Fruit fly (Drosophila melanogaster) whole organism, embryonic: ENCODE results near the gene hkb.

Source experiments
- B-H2 ChIP-seq: fragments of 200-800 bp; sonication (Bioruptor generic); optimal IDR thresholded peaks from 2 replicates; lab custom pipeline; 2018; ENCODE audit warnings: missing biosample characterization, mild to moderate bottlenecking, missing genetic modification characterization
- CG10462 ChIP-seq: fragments of 200-800 bp; sonication (Bioruptor generic); optimal IDR thresholded peaks from 2 replicates; lab custom pipeline; 2016; ENCODE audit warnings: missing biosample characterization, missing genetic modification characterization
- CG12071 ChIP-seq: fragments of 200-800 bp; sonication (Bioruptor generic); optimal IDR thresholded peaks from 3 replicates; lab custom pipeline; 2018; ENCODE audit warnings: missing biosample characterization, mild to moderate bottlenecking, missing genetic modification characterization
- CG13123 ChIP-seq: fragments of 200-800 bp; sonication (Bioruptor generic); optimal IDR thresholded peaks from 2 replicates; lab custom pipeline; 2016; ENCODE audit warnings: missing biosample characterization, missing genetic modification characterization
- CG14014 ChIP-seq: fragments of 200-800 bp; sonication (Bioruptor generic); IDR thresholded peaks from 2 replicates; pipeline ENCODE4 v1.3.6; 2022; ENCODE audit warnings: missing biosample characterization, missing genetic modification characterization
- CG15479 ChIP-seq: fragments of 200-800 bp; sonication (Bioruptor generic); optimal IDR thresholded peaks from 3 replicates; lab custom pipeline; 2019; ENCODE audit warnings: missing biosample characterization, mild to moderate bottlenecking, missing genetic modification characterization, moderate library complexity
- CG17829 ChIP-seq: fragments of 200-800 bp; optimal IDR thresholded peaks from 2 replicates; lab custom pipeline; 2019; ENCODE audit warnings: missing biosample characterization, mild to moderate bottlenecking, missing genetic modification characterization, moderate library complexity
- CG18011 ChIP-seq: fragments of 200-800 bp; sonication (Bioruptor generic); optimal IDR thresholded peaks from 2 replicates; lab custom pipeline; 2017; ENCODE audit warnings: missing biosample characterization, missing genetic modification characterization, mild to moderate bottlenecking, moderate library complexity, missing genotype
- CG2678 ChIP-seq: fragments of 200-800 bp; sonication (Bioruptor generic); optimal IDR thresholded peaks from 3 replicates; lab custom pipeline; 2019; ENCODE audit warnings: missing biosample characterization, mild to moderate bottlenecking, missing genetic modification characterization, moderate library complexity
- CG32767 ChIP-seq: fragments of 200-800 bp; sonication (Bioruptor generic); IDR thresholded peaks from 2 replicates; pipeline ENCODE4 v1.3.6; 2022; ENCODE audit warnings: missing biosample characterization, missing genetic modification characterization
- CG33557 ChIP-seq: fragments of 200-800 bp; sonication (Bioruptor generic); optimal IDR thresholded peaks from 2 replicates; lab custom pipeline; 2019; ENCODE audit warnings: missing biosample characterization, mild to moderate bottlenecking, missing genetic modification characterization, moderate library complexity
- CG3726 ChIP-seq: fragments of 200-800 bp; sonication (Bioruptor generic); IDR thresholded peaks from 3 replicates; pipeline ENCODE4, ENCODE4 v1.3.6; 2022; ENCODE audit warnings: missing biosample characterization, missing genetic modification characterization
- CG3995 ChIP-seq: fragments of 200-800 bp; sonication (Bioruptor generic); optimal IDR thresholded peaks from 3 replicates; lab custom pipeline; 2016; ENCODE audit warnings: missing biosample characterization, missing genetic modification characterization
- CG6791 ChIP-seq: fragments of 200-800 bp; sonication (Bioruptor generic); IDR thresholded peaks from 3 replicates; pipeline ENCODE4 v1.3.6; 2022; ENCODE audit warnings: missing biosample characterization, missing genetic modification characterization; ENCODE audit not compliant: partially characterized antibody
- CG7556 ChIP-seq: fragments of 200-800 bp; sonication (Bioruptor generic); optimal IDR thresholded peaks from 2 replicates; lab custom pipeline; 2017; ENCODE audit warnings: missing biosample characterization, mild to moderate bottlenecking, missing genetic modification characterization
- CG7745 ChIP-seq: fragments of 200-800 bp; sonication (Bioruptor generic); optimal IDR thresholded peaks from 2 replicates; lab custom pipeline; 2018; ENCODE audit warnings: missing biosample characterization, mild to moderate bottlenecking, missing genetic modification characterization, moderate library complexity
- Camta ChIP-seq: fragments of 200-800 bp; sonication (Bioruptor generic); optimal IDR thresholded peaks from 2 replicates; lab custom pipeline; 2016; ENCODE audit warnings: missing biosample characterization, missing genetic modification characterization
- D ChIP-seq, 2 experiments: fragments of 200-800 bp in 1 of 2; fragments of >200 bp in 1 of 2; sonication (Bioruptor generic) in 1 of 2; optimal IDR thresholded peaks; 2 replicates in 1 of 2; 3 replicates in 1 of 2; lab custom pipeline; 2017; ENCODE audit warnings: mild to moderate bottlenecking in 1 of 2, missing biosample characterization in 1 of 2, missing genetic modification characterization in 1 of 2, missing genetic modification reagents in 1 of 2
- Dp ChIP-seq: fragments of 200-800 bp; sonication (Bioruptor generic); optimal IDR thresholded peaks from 2 replicates; lab custom pipeline; 2018; ENCODE audit warnings: missing biosample characterization, mild to moderate bottlenecking, missing genetic modification characterization, moderate library complexity
- E2f2 ChIP-seq: fragments of 200-800 bp; sonication (Bioruptor generic); IDR thresholded peaks from 2 replicates; pipeline ENCODE4 v1.3.6; 2022; ENCODE audit warnings: missing biosample characterization, missing genetic modification characterization
- H15 ChIP-seq: fragments of 200-800 bp; sonication (Bioruptor generic); IDR thresholded peaks from 3 replicates; pipeline ENCODE4 v1.3.6; 2022; ENCODE audit warnings: missing biosample characterization, missing genetic modification characterization
- HLH3B ChIP-seq: fragments of 200-800 bp; sonication (Bioruptor generic); IDR thresholded peaks from 2 replicates; pipeline ENCODE4 v1.3.6; 2022; ENCODE audit warnings: missing biosample characterization, missing genetic modification characterization
- Nf-YB ChIP-seq: fragments of 200-800 bp; sonication (Bioruptor generic); optimal IDR thresholded peaks from 3 replicates; lab custom pipeline; 2019; ENCODE audit warnings: missing biosample characterization, mild to moderate bottlenecking, missing genetic modification characterization, moderate library complexity
- Nf-YC ChIP-seq: fragments of 200-800 bp; optimal IDR thresholded peaks from 3 replicates; lab custom pipeline; 2019; ENCODE audit warnings: missing biosample characterization, mild to moderate bottlenecking, missing genetic modification characterization, moderate library complexity
- Optix ChIP-seq: fragments of 200-800 bp; sonication (Bioruptor generic); IDR thresholded peaks from 3 replicates; pipeline ENCODE4 v1.3.6; 2022; ENCODE audit warnings: missing biosample characterization, missing genetic modification characterization
- btn ChIP-seq: fragments of 200-800 bp; sonication (Bioruptor generic); optimal IDR thresholded peaks from 2 replicates; lab custom pipeline; 2016; ENCODE audit warnings: missing biosample characterization, missing genetic modification characterization
- cg ChIP-seq: fragments of 200-800 bp; sonication (Bioruptor generic); optimal IDR thresholded peaks from 3 replicates; lab custom pipeline; 2019; ENCODE audit warnings: missing biosample characterization, mild to moderate bottlenecking, missing genetic modification characterization, moderate library complexity
- dmrt99B ChIP-seq: fragments of 200-800 bp; sonication (Bioruptor generic); optimal IDR thresholded peaks from 2 replicates; lab custom pipeline; 2018; ENCODE audit warnings: missing biosample characterization, mild to moderate bottlenecking, missing genetic modification characterization, moderate library complexity
- ewg ChIP-seq: fragments of 200-800 bp; sonication (Bioruptor generic); optimal IDR thresholded peaks from 3 replicates; lab custom pipeline; 2017; ENCODE audit warnings: mild to moderate bottlenecking, missing biosample characterization, missing genetic modification reagents, missing genetic modification characterization
- eyg ChIP-seq: fragments of 200-800 bp; sonication (Bioruptor generic); optimal IDR thresholded peaks from 3 replicates; lab custom pipeline; 2016; ENCODE audit warnings: missing biosample characterization, missing genetic modification characterization
- gsb-n ChIP-seq: fragments of 200-800 bp; sonication (Bioruptor generic); optimal IDR thresholded peaks from 3 replicates; lab custom pipeline; 2018; ENCODE audit warnings: missing biosample characterization, mild to moderate bottlenecking, missing genetic modification characterization
- gt ChIP-seq: fragments of 200-800 bp; sonication (Bioruptor generic); IDR thresholded peaks from 2 replicates; pipeline ENCODE4 v1.3.6; 2022; ENCODE audit warnings: missing biosample characterization, missing genetic modification characterization
- hkb ChIP-seq, 2 experiments: fragments of 200-800 bp in 1 of 2; fragments of >200 bp in 1 of 2; sonication (Bioruptor generic) in 1 of 2; IDR thresholded peaks in 1 of 2; optimal IDR thresholded peaks in 1 of 2; 2 replicates each; pipeline versions ENCODE4 v1.3.6 to Lab custom; 2017 to 2022; ENCODE audit warnings: missing biosample characterization in 1 of 2, missing genetic modification characterization in 1 of 2
- lbe ChIP-seq: fragments of 200-800 bp; sonication (Bioruptor generic); optimal IDR thresholded peaks from 2 replicates; lab custom pipeline; 2016; ENCODE audit warnings: missing biosample characterization, mild to moderate bottlenecking, missing genetic modification characterization
- lola ChIP-seq, 3 experiments: fragments of >200 bp in 2 of 3; fragments of 200-800 bp in 1 of 3; sonication (Bioruptor generic) in 1 of 3; optimal IDR thresholded peaks; 2 replicates each; lab custom pipeline; 2017 to 2019; ENCODE audit warnings: missing biosample characterization in 3 of 3, missing genetic modification characterization in 3 of 3, mild to moderate bottlenecking in 1 of 3, moderate library complexity in 1 of 3
- pho ChIP-seq: fragments of 200-800 bp; sonication (Bioruptor generic); optimal IDR thresholded peaks from 2 replicates; lab custom pipeline; 2016; ENCODE audit warnings: missing biosample characterization, missing genetic modification characterization
- pita ChIP-seq: fragments of 200-800 bp; sonication (Bioruptor generic); optimal IDR thresholded peaks from 2 replicates; lab custom pipeline; 2017; ENCODE audit warnings: missing biosample characterization, mild to moderate bottlenecking, missing genetic modification characterization
- pum ChIP-seq: fragments of 200-800 bp; sonication (Bioruptor generic); optimal IDR thresholded peaks from 2 replicates; lab custom pipeline; 2016; ENCODE audit warnings: missing biosample characterization, missing genetic modification characterization
- pzg ChIP-seq: fragments of 200-800 bp; sonication (Bioruptor generic); optimal IDR thresholded peaks from 3 replicates; lab custom pipeline; 2018; ENCODE audit warnings: missing biosample characterization, mild to moderate bottlenecking, missing genetic modification characterization, moderate library complexity
- scrt ChIP-seq: fragments of 200-800 bp; sonication (Bioruptor generic); optimal IDR thresholded peaks from 2 replicates; lab custom pipeline; 2018; ENCODE audit warnings: missing biosample characterization, mild to moderate bottlenecking, missing genetic modification characterization, moderate library complexity
- seq ChIP-seq: fragments of 200-800 bp; sonication (Bioruptor generic); IDR thresholded peaks from 2 replicates; pipeline ENCODE4 v1.3.6; 2022; ENCODE audit warnings: missing biosample characterization, missing genetic modification characterization
- shn ChIP-seq: fragments of 200-800 bp; sonication (Bioruptor generic); optimal IDR thresholded peaks from 3 replicates; lab custom pipeline; 2016; ENCODE audit warnings: missing biosample characterization, missing genetic modification characterization
- slbo ChIP-seq: fragments of 200-800 bp; sonication (Bioruptor generic); IDR thresholded peaks from 2 replicates; pipeline ENCODE4 v1.3.6; 2022; ENCODE audit warnings: missing biosample characterization, missing genetic modification characterization
- sob ChIP-seq: fragments of 200-800 bp; sonication (Bioruptor generic); IDR thresholded peaks from 2 replicates; pipeline ENCODE4 v1.3.6; 2022; ENCODE audit warnings: missing biosample characterization, missing genetic modification characterization
- stwl ChIP-seq: fragments of 200-800 bp; sonication (Bioruptor generic); optimal IDR thresholded peaks from 3 replicates; lab custom pipeline; 2018; ENCODE audit warnings: missing biosample characterization, mild to moderate bottlenecking, missing genetic modification characterization, moderate library complexity
- tll ChIP-seq, 2 experiments: fragments of 200-800 bp in 1 of 2; fragments of >200 bp in 1 of 2; sonication (Bioruptor generic) in 1 of 2; optimal IDR thresholded peaks; 2 replicates each; lab custom pipeline; 2017 to 2019; ENCODE audit warnings: missing biosample characterization in 2 of 2, missing genetic modification characterization in 2 of 2, mild to moderate bottlenecking in 1 of 2, moderate library complexity in 1 of 2
- tna ChIP-seq: fragments of 200-800 bp; sonication (Bioruptor generic); IDR thresholded peaks from 2 replicates; pipeline ENCODE4 v1.3.6; 2022; ENCODE audit warnings: missing biosample characterization, missing genetic modification characterization; ENCODE audit not compliant: partially characterized antibody
- toy ChIP-seq: fragments of 200-800 bp; sonication (Bioruptor generic); IDR thresholded peaks from 2 replicates; pipeline ENCODE4 v1.3.6; 2022; ENCODE audit warnings: missing biosample characterization, missing genetic modification characterization
- twi ChIP-seq: fragments of 200-800 bp; optimal IDR thresholded peaks from 2 replicates; lab custom pipeline; 2019; ENCODE audit warnings: missing biosample characterization, mild to moderate bottlenecking, missing genetic modification characterization, moderate library complexity
- zen ChIP-seq: fragments of 200-800 bp; sonication (Bioruptor generic); optimal IDR thresholded peaks from 3 replicates; lab custom pipeline; 2018; ENCODE audit warnings: missing biosample characterization, mild to moderate bottlenecking, missing genetic modification characterization, moderate library complexity

Gene hkb

dm6 chr3R:4346636-4347035, at the start of gene hkb (continued):
- TF ChIP-seq CG14014 (GFP tag; lab: Robert Waterston, UW): no peak
- TF ChIP-seq pzg: no peak
- TF ChIP-seq CG10462: no peak
- no peak for TF ChIP-seq E2f2 (GFP tag; lab: Robert Waterston, UW)
- no peak for TF ChIP-seq sob (GFP tag; lab: Robert Waterston, UW)
- TF ChIP-seq CG15479: peak; percentile 51
- no peak for TF ChIP-seq CG13123 (GFP tag; lab: Kevin White, UChicago)
- no peak for TF ChIP-seq H15 (GFP tag; lab: Robert Waterston, UW)
- TF ChIP-seq scrt (GFP tag; lab: Kevin White, UChicago): no peak
- no peak for TF ChIP-seq gt (GFP tag; lab: Robert Waterston, UW)
- TF ChIP-seq dmrt99B (tag; lab: Kevin White, UChicago): no peak
- no peak for TF ChIP-seq hkb (optimal IDR thresholded peaks at IDR 0.05; lab: Kevin White, UChicago)
- peak; percentile 37; the same call in 1 of the 2 replicates for TF ChIP-seq hkb (GFP tag; IDR thresholded peaks at IDR 0.05; lab: Robert Waterston, UW)
- no peak for TF ChIP-seq CG7556
- TF ChIP-seq stwl (tag; lab: Kevin White, UChicago): no peak
- no peak for TF ChIP-seq B-H2 (GFP tag; lab: Kevin White, UChicago)
- peak; percentile 95 for TF ChIP-seq cg (GFP tag; lab: Kevin White, UChicago)
- no peak for TF ChIP-seq Camta (GFP tag; lab: Kevin White, UChicago)
- no peak for TF ChIP-seq CG32767 (GFP tag; lab: Robert Waterston, UW)
- no peak for TF ChIP-seq pita (GFP tag; lab: Kevin White, UChicago)
- TF ChIP-seq CG3726 (GFP tag; lab: Robert Waterston, UW): no peak
- TF ChIP-seq Dp (GFP tag; lab: Kevin White, UChicago): no peak
- TF ChIP-seq eyg (GFP tag; lab: Kevin White, UChicago): no peak
- TF ChIP-seq CG2678: no peak
- TF ChIP-seq CG3995: no peak
- no peak for TF ChIP-seq CG33557 (GFP tag; lab: Kevin White, UChicago)
- TF ChIP-seq toy: no peak
- no peak for TF ChIP-seq slbo (GFP tag; lab: Robert Waterston, UW)
- no peak for TF ChIP-seq CG18011
- TF ChIP-seq pum: no peak
- TF ChIP-seq lola (GFP tag; optimal IDR thresholded peaks at IDR 0.05; lab: Kevin White, UChicago): no peak
- TF ChIP-seq CG12071: no peak
- TF ChIP-seq seq: peak; percentile 93
- TF ChIP-seq lbe: no peak
- TF ChIP-seq tna (GFP tag; lab: Robert Waterston, UW): no peak
- TF ChIP-seq gsb-n (tag; lab: Kevin White, UChicago): peak; percentile 89
- TF ChIP-seq twi (tag; lab: Kevin White, UChicago): peak; percentile 51
- TF ChIP-seq CG17829: peak; percentile 5
- TF ChIP-seq D (optimal IDR thresholded peaks at IDR 0.05; lab: Kevin White, UChicago): peak; percentile 66
- TF ChIP-seq D (GFP tag; optimal IDR thresholded peaks at IDR 0.05; lab: Kevin White, UChicago): no peak
- TF ChIP-seq zen (tag; lab: Kevin White, UChicago): peak; percentile 55
- peak in 1 of 2 experiments; percentile 71 for TF ChIP-seq tll (GFP tag; optimal IDR thresholded peaks at IDR 0.05; lab: Kevin White, UChicago)
- 0 out of 3 replicates have a peak, but pooled peaks have one; percentile 10 for TF ChIP-seq CG6791 (GFP tag; lab: Robert Waterston, UW)
- no peak for TF ChIP-seq CG7745
- TF ChIP-seq shn (GFP tag; lab: Kevin White, UChicago): no peak
- TF ChIP-seq Nf-YB (GFP tag; lab: Kevin White, UChicago): peak; percentile 94
- TF ChIP-seq pho (GFP tag; lab: Kevin White, UChicago): no peak
- TF ChIP-seq Nf-YC (tag; lab: Kevin White, UChicago): peak; percentile 94
- no peak for TF ChIP-seq HLH3B (GFP tag; lab: Robert Waterston, UW)
- no peak for TF ChIP-seq btn (GFP tag; lab: Kevin White, UChicago)
- TF ChIP-seq Optix (GFP tag; lab: Robert Waterston, UW): no peak
- peak; percentile 42 for TF ChIP-seq ewg (GFP tag; lab: Kevin White, UChicago)
